Worm (Caenorhabditis elegans): ENCODE measurements around the gene F59B2.12.

DNA sequence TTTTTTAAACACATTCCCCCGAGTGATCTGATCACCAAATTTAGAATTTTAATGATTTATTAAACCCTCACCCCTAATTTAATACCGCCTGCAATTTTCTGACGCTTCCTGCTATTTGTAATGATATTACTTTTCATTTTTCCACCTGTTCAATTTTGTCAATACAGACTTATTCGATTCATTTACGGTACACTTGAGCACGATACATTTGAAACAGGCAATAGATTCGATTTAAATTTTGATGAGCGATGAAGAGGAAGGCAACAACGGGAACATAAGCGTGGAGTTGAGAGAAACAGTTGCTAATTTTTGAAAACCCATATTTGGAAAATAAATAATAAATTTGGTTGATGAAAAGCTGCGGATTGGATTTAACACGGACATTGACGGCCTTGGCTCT is 12.7 kb upstream of the F59B2.12 start:
- no peak for TF ChIP-seq ama-1 (optimal IDR thresholded peaks at IDR 0.05)
- no peak for TF ChIP-seq pag-3 (tag; optimal IDR thresholded peaks at IDR 0.05; ENCODE audit: borderline replicate concordance, insufficient read depth)
- no peak for TF ChIP-seq ceh-88 (GFP tag; IDR thresholded peaks at IDR 0.05)
- no peak for TF ChIP-seq zag-1 (tag; optimal IDR thresholded peaks at IDR 0.05)
